Worm (Caenorhabditis elegans): ENCODE results near the gene srw-121.

- TF ChIP-seq nhr-237 (tag; optimal IDR thresholded peaks at IDR 0.05) (no peak), fos-1 (tag; optimal IDR thresholded peaks at IDR 0.05) (no peak), pha-4 (tag; optimal IDR thresholded peaks at IDR 0.05) (no peak), ztf-11 (tag; optimal IDR thresholded peaks at IDR 0.05) (no peak), nhr-67 (tag; optimal IDR thresholded peaks at IDR 0.05) (no peak), snpc-4 (tag; optimal IDR thresholded peaks at IDR 0.05) (no peak), tbx-2 (tag; optimal IDR thresholded peaks at IDR 0.05) (no peak), elt-1 (tag; optimal IDR thresholded peaks at IDR 0.05) (no peak), egl-27 (tag; optimal IDR thresholded peaks at IDR 0.05) (no peak), lin-39 (tag; optimal IDR thresholded peaks at IDR 0.05) (no peak), elt-2 (tag; optimal IDR thresholded peaks at IDR 0.05) (no peak), daf-12 (tag; optimal IDR thresholded peaks at IDR 0.05) (no peak)
These were observed 47.5 kb downstream of the srw-121 start, which contains the start of gene srw-137 for ce11 chrV:2943859-2944258.

Measured in whole organism, L3 larva.